ENCODE assay signal across 2 worm cellular contexts in genomic region chrV:3284629-3285028, ce11.
TF ChIP-seq lines count a peak whose summit lies in the region.

TSS of gene F35F10.5 (plus strand) at chrV:3284929.

TF ChIP-seq in whole organism, L4 larva, 104 proteins besides CTCF, POLR2A, EP300 and RAD21:
- 0 out of 2 replicates have a peak, but pooled peaks have one; percentile 24 for TF ChIP-seq ZK337.2 (GFP tag; IDR thresholded peaks at IDR 0.05; lab: Robert Waterston, UW)
- no peak for TF ChIP-seq ZK546.5 (tag; optimal IDR thresholded peaks at IDR 0.05; lab: Kevin White, UChicago)
- no peak for TF ChIP-seq dve-1 (tag; optimal IDR thresholded peaks at IDR 0.05; lab: Kevin White, UChicago; ENCODE audit: insufficient read depth)
- TF ChIP-seq hif-1 (tag; optimal IDR thresholded peaks at IDR 0.05; lab: Kevin White, UChicago), result no peak
- TF ChIP-seq unc-62 (GFP tag; optimal IDR thresholded peaks at IDR 0.05 in 1 of 2; lab: Kevin White, UChicago), result peak in 1 of 2 experiments; percentile 25
- no peak for TF ChIP-seq unc-62 (tag; optimal IDR thresholded peaks at IDR 0.05; lab: Kevin White, UChicago)
- peak; percentile 49 for TF ChIP-seq aha-1 (tag; lab: Kevin White, UChicago)
- TF ChIP-seq Y75B8A.6 (GFP tag; IDR thresholded peaks at IDR 0.05; lab: Robert Waterston, UW), result no peak
- TF ChIP-seq unc-130 (GFP tag; optimal IDR thresholded peaks at IDR 0.05; lab: Kevin White, UChicago), result no peak
- no peak for TF ChIP-seq mdl-1 (tag; optimal IDR thresholded peaks at IDR 0.05; lab: Kevin White, UChicago)
- TF ChIP-seq nhr-10 (tag; optimal IDR thresholded peaks at IDR 0.05; lab: Kevin White, UChicago), result no peak
- TF ChIP-seq ceh-32 (tag; optimal IDR thresholded peaks at IDR 0.05; lab: Kevin White, UChicago; ENCODE audit: poor library complexity), result no peak
- TF ChIP-seq ces-1 (GFP tag; optimal IDR thresholded peaks at IDR 0.05; lab: Kevin White, UChicago), result no peak
- TF ChIP-seq nhr-25 (tag; optimal IDR thresholded peaks at IDR 0.05; lab: Kevin White, UChicago; ENCODE audit: borderline replicate concordance, insufficient read depth), result no peak
- no peak for TF ChIP-seq ctbp-1 (GFP tag; IDR thresholded peaks at IDR 0.05; lab: Robert Waterston, UW)
- no peak for TF ChIP-seq lin-15B (tag; optimal IDR thresholded peaks at IDR 0.05; lab: Kevin White, UChicago)
- TF ChIP-seq nhr-42 (GFP tag; IDR thresholded peaks at IDR 0.05; lab: Robert Waterston, UW), result no peak
- TF ChIP-seq lin-29 (GFP tag; IDR thresholded peaks at IDR 0.05; lab: Robert Waterston, UW), result no peak
- TF ChIP-seq mxl-2 (GFP tag; conservative IDR thresholded peaks at IDR 0.05; lab: Robert Waterston, UW), result no peak
- TF ChIP-seq madf-9 (GFP tag; conservative IDR thresholded peaks at IDR 0.05; lab: Robert Waterston, UW), result no peak

TF ChIP-seq in whole organism, midembryonic, 9 proteins besides CTCF, POLR2A, EP300 and RAD21:
- TF ChIP-seq ztf-23 (GFP tag; IDR thresholded peaks at IDR 0.05; lab: Robert Waterston, UW) (0 out of 2 replicates have a peak, but pooled peaks have one; percentile 25), tab-1 (GFP tag; IDR thresholded peaks at IDR 0.05; lab: Robert Waterston, UW) (no peak)
